Worm (Caenorhabditis elegans): ENCODE results near the gene ZC155.4.

ce11 chrIII:5190179-5190578, 25.1 kb downstream of the ZC155.4 start:
- TF ChIP-seq ama-1 (optimal IDR thresholded peaks at IDR 0.05) (no peak), scrt-1 (GFP tag; IDR thresholded peaks at IDR 0.05) (no peak), flt-1 (GFP tag; IDR thresholded peaks at IDR 0.05) (no peak), hmg-4 (GFP tag; optimal IDR thresholded peaks at IDR 0.05) (no peak)
